Worm (Caenorhabditis elegans) whole organism, L4 larva: ENCODE results near the gene C02B4.3.

Experiments
- F26F4.8 ChIP-seq: fragments of 200-800 bp; sonication (Bioruptor generic); conservative IDR thresholded peaks from 2 replicates; pipeline ENCODE4 v1.3.6; 2022; ENCODE audit warnings: missing genetic modification characterization, missing compliant biosample characterization
- ZK546.5 ChIP-seq, 2 experiments: sonication (generic microtip); optimal IDR thresholded peaks; 2 replicates each; lab custom pipeline; 2017; ENCODE audit warnings: missing biosample characterization in 2 of 2, missing genetic modification characterization in 2 of 2
- ceh-82 ChIP-seq: sonication (generic microtip); optimal IDR thresholded peaks from 2 replicates; lab custom pipeline; 2017; ENCODE audit warnings: missing biosample characterization, missing genetic modification characterization
- egl-27 ChIP-seq: sonication (generic microtip); optimal IDR thresholded peaks from 3 replicates; lab custom pipeline; 2017; ENCODE audit warnings: missing biosample characterization, missing genetic modification reagents, missing genetic modification characterization
- lir-3 ChIP-seq: sonication (generic microtip); optimal IDR thresholded peaks from 2 replicates; lab custom pipeline; 2016; ENCODE audit warnings: mild to moderate bottlenecking, missing genetic modification characterization, missing compliant biosample characterization
- mdt-29 ChIP-seq: fragments of 200-800 bp; sonication (Bioruptor generic); IDR thresholded peaks from 2 replicates; pipeline ENCODE4 v1.3.6; 2022; ENCODE audit warnings: missing genetic modification reagents, missing genetic modification characterization, missing compliant biosample characterization
- nhr-11 ChIP-seq: fragments of 150-350 bp; optimal IDR thresholded peaks from 2 replicates; lab custom pipeline; 2014; ENCODE audit warnings: missing biosample characterization, missing genetic modification characterization
- nhr-28 ChIP-seq: fragments of 150-350 bp; optimal IDR thresholded peaks from 2 replicates; lab custom pipeline; 2014; ENCODE audit warnings: missing biosample characterization, missing genetic modification characterization
- nhr-76 ChIP-seq: fragments of 150-350 bp; optimal IDR thresholded peaks from 2 replicates; lab custom pipeline; 2014; ENCODE audit warnings: missing biosample characterization, missing genetic modification characterization
- pha-4 ChIP-seq, 2 experiments: fragments of 150-350 bp in 1 of 2; fragments of 200-800 bp in 1 of 2; sonication (Bioruptor generic) in 1 of 2; IDR thresholded peaks in 1 of 2; optimal IDR thresholded peaks in 1 of 2; 2 replicates each; pipeline versions ENCODE4 v1.3.6 to Lab custom; 2014 to 2022; ENCODE audit warnings: missing genetic modification characterization in 2 of 2, missing genetic modification reagents in 2 of 2, missing biosample characterization in 1 of 2, missing compliant biosample characterization in 1 of 2
- spr-3 ChIP-seq: fragments of 200-800 bp; sonication (Bioruptor generic); optimal IDR thresholded peaks from 2 replicates; lab custom pipeline; 2018; ENCODE audit warnings: mild to moderate bottlenecking, missing genetic modification characterization, missing compliant biosample characterization
- unc-130 ChIP-seq: sonication (generic microtip); optimal IDR thresholded peaks from 2 replicates; lab custom pipeline; 2016; ENCODE audit warnings: missing genetic modification reagents, missing genetic modification characterization, missing compliant biosample characterization
- zag-1 ChIP-seq: fragments of 150-350 bp; optimal IDR thresholded peaks from 2 replicates; lab custom pipeline; 2014; ENCODE audit warnings: missing biosample characterization, missing genetic modification characterization

DNA sequence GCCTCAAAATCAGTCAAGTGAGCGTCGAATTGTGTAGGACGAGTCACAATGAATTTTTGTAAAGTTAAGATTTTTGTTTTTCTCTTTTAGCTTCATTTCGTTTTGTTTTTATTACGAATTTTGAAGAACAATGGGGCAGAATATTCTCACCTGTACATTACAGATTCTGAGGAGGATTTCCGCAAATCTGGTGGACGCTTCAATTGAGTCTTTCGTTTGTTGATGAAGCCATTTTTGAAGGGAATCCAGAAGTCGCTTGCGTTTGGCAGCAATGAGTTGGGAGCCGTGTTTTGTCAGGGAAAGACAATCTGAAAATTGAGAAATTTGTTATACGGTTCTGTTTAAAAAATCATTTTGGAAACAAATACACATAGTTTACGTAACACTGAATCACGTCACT lies 4.8 kb upstream of the C02B4.3 start:
- TF ChIP-seq ceh-82 (tag; lab: Kevin White, UChicago) (no peak), unc-130 (GFP tag; lab: Kevin White, UChicago) (no peak), nhr-11 (tag; lab: Kevin White, UChicago) (no peak), lir-3 (tag; lab: Kevin White, UChicago) (no peak), ZK546.5 (tag; optimal IDR thresholded peaks at IDR 0.05; lab: Kevin White, UChicago) (no peak), F26F4.8 (GFP tag; lab: Robert Waterston, UW) (no peak), mdt-29 (GFP tag; lab: Robert Waterston, UW) (no peak), pha-4 (GFP tag; IDR thresholded peaks at IDR 0.05; lab: Robert Waterston, UW) (no peak), pha-4 (tag; optimal IDR thresholded peaks at IDR 0.05; lab: Kevin White, UChicago) (no peak), zag-1 (tag; lab: Kevin White, UChicago) (no peak), spr-3 (GFP tag; lab: Kevin White, UChicago) (no peak), egl-27 (tag; lab: Kevin White, UChicago) (no peak), nhr-28 (tag; lab: Kevin White, UChicago) (no peak), nhr-76 (tag; lab: Kevin White, UChicago) (no peak)
